Worm (Caenorhabditis elegans) whole organism, late embryonic: ENCODE results near the gene T12B5.14.
A peak's percentile ranks its signal among the peaks of the same experiment; 100 is the strongest.

ENCODE experiments used
- C08G9.2 ChIP-seq: sonication (generic microtip); optimal IDR thresholded peaks from 2 replicates; lab custom pipeline; 2016; ENCODE audit warnings: mild to moderate bottlenecking, missing genetic modification characterization, moderate library complexity, missing compliant biosample characterization
- C38D4.7 ChIP-seq: fragments of 200-800 bp; sonication (Bioruptor generic); optimal IDR thresholded peaks from 2 replicates; lab custom pipeline; 2018; ENCODE audit warnings: mild to moderate bottlenecking, missing genetic modification characterization, moderate library complexity, missing compliant biosample characterization
- K02D7.2 ChIP-seq: sonication (generic microtip); optimal IDR thresholded peaks from 2 replicates; lab custom pipeline; 2017; ENCODE audit warnings: mild to moderate bottlenecking, missing genetic modification characterization, missing compliant biosample characterization
- K09A11.1 ChIP-seq: sonication (generic microtip); optimal IDR thresholded peaks from 2 replicates; lab custom pipeline; 2017; ENCODE audit warnings: antibody characterized with exemption, mild to moderate bottlenecking, missing genetic modification characterization, missing compliant biosample characterization; ENCODE audit not compliant: insufficient read depth
- ama-1 ChIP-seq: fragments of 150-350 bp; optimal IDR thresholded peaks from 2 replicates; lab custom pipeline; 2014
- ceh-19 ChIP-seq: fragments of 200-800 bp; sonication (Bioruptor generic); optimal IDR thresholded peaks from 2 replicates; lab custom pipeline; 2018; ENCODE audit warnings: mild to moderate bottlenecking, missing genetic modification characterization, missing compliant biosample characterization
- ceh-30 ChIP-seq: fragments of 150-350 bp; optimal IDR thresholded peaks from 2 replicates; lab custom pipeline; 2014; ENCODE audit warnings: missing biosample characterization, missing genetic modification characterization
- ceh-34 ChIP-seq: sonication (generic microtip); optimal IDR thresholded peaks from 2 replicates; lab custom pipeline; 2016; ENCODE audit warnings: mild to moderate bottlenecking, missing genetic modification characterization, missing compliant biosample characterization
- ceh-45 ChIP-seq: fragments of 200-800 bp; sonication (Bioruptor generic); IDR thresholded peaks from 2 replicates; pipeline ENCODE4 v1.3.6; 2022; ENCODE audit warnings: missing genetic modification reagents, missing genetic modification characterization, missing compliant biosample characterization
- ceh-48 ChIP-seq: sonication (generic microtip); optimal IDR thresholded peaks from 2 replicates; lab custom pipeline; 2016; ENCODE audit warnings: missing genetic modification characterization, inconsistent platforms, missing compliant biosample characterization
- che-1 ChIP-seq: sonication (generic microtip); optimal IDR thresholded peaks from 2 replicates; lab custom pipeline; 2016; ENCODE audit warnings: mild to moderate bottlenecking, missing genetic modification characterization, missing compliant biosample characterization
- ets-4 ChIP-seq: sonication (generic microtip); optimal IDR thresholded peaks from 2 replicates; lab custom pipeline; 2016; ENCODE audit warnings: missing genetic modification characterization, missing compliant biosample characterization
- fkh-6 ChIP-seq: sonication (generic microtip); optimal IDR thresholded peaks from 2 replicates; lab custom pipeline; 2016; ENCODE audit warnings: missing genetic modification characterization, missing compliant biosample characterization
- hlh-13 ChIP-seq: fragments of 200-800 bp; sonication (Bioruptor generic); optimal IDR thresholded peaks from 2 replicates; lab custom pipeline; 2018; ENCODE audit warnings: mild to moderate bottlenecking, missing genetic modification characterization, missing compliant biosample characterization
- hlh-15 ChIP-seq: sonication (generic microtip); optimal IDR thresholded peaks from 2 replicates; lab custom pipeline; 2016; ENCODE audit warnings: missing genetic modification characterization, missing compliant biosample characterization
- hlh-30 ChIP-seq: sonication (generic microtip); optimal IDR thresholded peaks from 2 replicates; lab custom pipeline; 2017; ENCODE audit warnings: antibody characterized with exemption, missing genetic modification characterization, missing compliant biosample characterization; ENCODE audit not compliant: insufficient read depth
- lin-11 ChIP-seq: fragments of 200-800 bp; sonication (Bioruptor generic); optimal IDR thresholded peaks from 2 replicates; lab custom pipeline; 2018; ENCODE audit warnings: mild to moderate bottlenecking, missing genetic modification characterization, missing compliant biosample characterization
- nfya-1 ChIP-seq: sonication (generic microtip); optimal IDR thresholded peaks from 2 replicates; lab custom pipeline; 2017; ENCODE audit warnings: missing genetic modification characterization, mild to moderate bottlenecking, missing compliant biosample characterization, antibody characterized with exemption, moderate library complexity
- npax-4 ChIP-seq: sonication (generic microtip); optimal IDR thresholded peaks from 2 replicates; lab custom pipeline; 2016; ENCODE audit warnings: missing genetic modification characterization, missing compliant biosample characterization
- odd-2 ChIP-seq: sonication (generic microtip); optimal IDR thresholded peaks from 2 replicates; lab custom pipeline; 2017; ENCODE audit warnings: antibody characterized with exemption, mild to moderate bottlenecking, missing genetic modification characterization, missing compliant biosample characterization
- pat-9 ChIP-seq: fragments of 200-800 bp; sonication (Bioruptor generic); optimal IDR thresholded peaks from 2 replicates; lab custom pipeline; 2018; ENCODE audit warnings: mild to moderate bottlenecking, missing genetic modification characterization, moderate library complexity, missing compliant biosample characterization
- pha-2 ChIP-seq: sonication (generic microtip); optimal IDR thresholded peaks from 2 replicates; lab custom pipeline; 2017; ENCODE audit warnings: mild to moderate bottlenecking, missing genetic modification characterization, missing compliant biosample characterization
- pha-4 ChIP-seq: fragments of 150-350 bp; optimal IDR thresholded peaks from 2 replicates; lab custom pipeline; 2018; ENCODE audit warnings: missing biosample characterization, missing genetic modification reagents, missing genetic modification characterization
- pqm-1 ChIP-seq: sonication (generic microtip); optimal IDR thresholded peaks from 2 replicates; lab custom pipeline; 2016; ENCODE audit warnings: missing genetic modification characterization, missing compliant biosample characterization
- pros-1 ChIP-seq: fragments of 150-350 bp; optimal IDR thresholded peaks from 2 replicates; lab custom pipeline; 2014; ENCODE audit warnings: missing biosample characterization, missing genetic modification reagents, missing genetic modification characterization
- ref-2 ChIP-seq: sonication (generic microtip); optimal IDR thresholded peaks from 2 replicates; lab custom pipeline; 2016; ENCODE audit warnings: missing genetic modification characterization, missing compliant biosample characterization
- sox-2 ChIP-seq: fragments of 200-800 bp; sonication (Bioruptor generic); IDR thresholded peaks from 2 replicates; pipeline ENCODE4 v1.3.6; 2022; ENCODE audit warnings: missing genetic modification reagents, missing genetic modification characterization, missing compliant biosample characterization
- syd-9 ChIP-seq: sonication (generic microtip); optimal IDR thresholded peaks from 2 replicates; lab custom pipeline; 2016; ENCODE audit warnings: mild to moderate bottlenecking, missing genetic modification characterization, moderate library complexity, missing compliant biosample characterization
- tbx-2 ChIP-seq: sonication (generic microtip); optimal IDR thresholded peaks from 2 replicates; lab custom pipeline; 2016; ENCODE audit warnings: missing genetic modification characterization, missing compliant biosample characterization
- ttx-3 ChIP-seq: sonication (generic microtip); optimal IDR thresholded peaks from 2 replicates; lab custom pipeline; 2016; ENCODE audit warnings: missing genetic modification reagents, missing genetic modification characterization, missing compliant biosample characterization
- unc-3 ChIP-seq, 2 experiments: fragments of 200-800 bp in 1 of 2; sonication (Bioruptor generic) in 1 of 2; sonication (generic microtip) in 1 of 2; conservative IDR thresholded peaks in 1 of 2; optimal IDR thresholded peaks in 1 of 2; 2 replicates each; pipeline versions ENCODE4 v1.3.6 to Lab custom; 2016 to 2022; ENCODE audit warnings: missing compliant biosample characterization in 2 of 2, missing genetic modification characterization in 2 of 2, missing genetic modification reagents in 1 of 2
- unc-42 ChIP-seq: sonication (generic microtip); optimal IDR thresholded peaks from 2 replicates; lab custom pipeline; 2016; ENCODE audit warnings: missing genotype, missing genetic modification characterization, missing compliant biosample characterization
- unc-86 ChIP-seq: sonication (generic microtip); optimal IDR thresholded peaks from 2 replicates; lab custom pipeline; 2016; ENCODE audit warnings: missing genetic modification characterization, missing compliant biosample characterization
- zip-5 ChIP-seq: sonication (generic microtip); optimal IDR thresholded peaks from 2 replicates; lab custom pipeline; 2016; ENCODE audit warnings: missing genetic modification characterization, missing compliant biosample characterization

Gene T12B5.14

DNA sequence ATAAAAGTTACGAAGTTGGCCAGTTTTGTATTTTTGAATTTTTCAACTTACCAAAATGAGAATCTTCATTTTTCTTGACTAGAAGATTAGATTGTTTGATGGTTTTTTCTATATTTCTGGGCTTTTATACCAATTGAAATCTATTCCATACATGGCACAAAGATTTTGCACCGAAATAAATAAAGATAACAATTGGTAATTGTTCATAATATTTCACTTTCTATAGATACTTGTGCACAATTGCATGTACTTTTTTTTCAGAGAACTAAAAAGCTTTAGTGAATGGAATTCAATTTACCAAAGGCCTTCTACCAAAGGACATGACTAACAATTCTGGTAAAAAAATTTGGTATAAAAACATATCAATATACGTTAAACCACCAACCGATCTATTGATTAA is at the start of gene T12B5.14, which contains the start of gene T12B5.15:
T12B5.14 (plus strand) TSS at position 321 of the 400 bp plus-strand sequence.
T12B5.15 (minus strand) TSS at position 101 of the 400 bp plus-strand sequence.
- no peak for TF ChIP-seq lin-11 (tag; lab: Kevin White, UChicago)
- no peak for TF ChIP-seq pat-9
- TF ChIP-seq K02D7.2 (tag; lab: Kevin White, UChicago) = no peak

DNA sequence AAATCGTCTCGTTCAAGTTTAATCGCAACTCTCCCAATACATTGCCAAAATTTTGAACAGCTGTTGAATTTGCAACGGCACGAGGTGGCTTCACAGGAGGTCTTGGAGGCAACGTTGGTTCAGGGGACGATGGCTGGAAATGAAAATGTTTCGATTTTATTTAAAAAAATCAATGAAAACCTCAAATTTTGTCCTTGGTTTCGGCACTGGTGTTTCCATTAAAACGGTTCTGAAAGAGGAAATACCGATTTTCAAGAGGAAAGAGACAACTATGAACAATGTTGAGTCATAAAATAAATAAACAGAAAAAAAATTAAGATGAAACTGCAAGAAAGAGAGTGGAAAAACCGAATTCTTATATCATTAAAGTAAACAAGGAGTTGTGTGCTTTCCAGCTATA is 47.4 kb upstream of the T12B5.14 start, which contains the start of gene F23H11.4:
F23H11.4 (minus strand) TSS at position 229 of the 400 bp plus-strand sequence.
- no peak for TF ChIP-seq pha-4
- TF ChIP-seq C38D4.7 (GFP tag; lab: Kevin White, UChicago) = no peak
- TF ChIP-seq pqm-1 (tag; lab: Kevin White, UChicago) = no peak
- TF ChIP-seq ref-2 (tag; lab: Kevin White, UChicago) = no peak
- no peak for TF ChIP-seq syd-9 (tag; lab: Kevin White, UChicago)
- no peak for TF ChIP-seq ceh-48 (tag; lab: Kevin White, UChicago)
- no peak for TF ChIP-seq che-1 (tag; lab: Kevin White, UChicago)
- no peak for TF ChIP-seq fkh-6 (tag; lab: Kevin White, UChicago)
- no peak for TF ChIP-seq hlh-15 (tag; lab: Kevin White, UChicago)
- TF ChIP-seq ceh-45 (GFP tag; lab: Robert Waterston, UW) = no peak
- TF ChIP-seq pha-2 (tag; lab: Kevin White, UChicago) = no peak
- no peak for TF ChIP-seq ttx-3 (tag; lab: Kevin White, UChicago)
- no peak for TF ChIP-seq unc-3 (GFP tag; conservative IDR thresholded peaks at IDR 0.05; lab: Robert Waterston, UW)
- no peak for TF ChIP-seq unc-3 (tag; optimal IDR thresholded peaks at IDR 0.05; lab: Kevin White, UChicago)
- TF ChIP-seq pat-9 = no peak
- TF ChIP-seq C08G9.2 (tag; lab: Kevin White, UChicago) = no peak
- TF ChIP-seq unc-86 = no peak
- no peak for TF ChIP-seq sox-2 (GFP tag; lab: Robert Waterston, UW)
- TF ChIP-seq ceh-34 (tag; lab: Kevin White, UChicago) = no peak
- TF ChIP-seq hlh-30 (tag; lab: Kevin White, UChicago) = no peak

DNA sequence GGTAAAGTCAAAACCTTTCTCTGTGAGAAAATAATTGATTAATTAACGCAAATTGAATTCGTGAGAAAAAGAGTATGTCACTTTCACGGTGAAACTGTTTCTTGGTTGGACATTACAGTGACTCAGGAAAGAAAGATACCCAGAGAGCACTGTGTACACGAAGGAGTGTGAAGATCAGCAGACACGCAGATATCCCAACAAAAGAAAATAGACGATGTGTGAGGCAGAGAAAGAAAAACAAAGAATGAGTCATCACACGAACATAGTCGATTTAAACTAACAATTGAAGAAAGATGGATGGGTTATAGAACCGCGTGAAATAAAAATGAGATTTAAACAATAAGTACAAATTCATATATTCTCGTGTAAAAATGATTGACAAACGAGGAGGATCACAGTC is 46.7 kb upstream of the T12B5.14 start:
- TF ChIP-seq ceh-19 = no peak
- TF ChIP-seq nfya-1 = peak; percentile 30
- TF ChIP-seq, all 69 proteins: peak for 1

DNA sequence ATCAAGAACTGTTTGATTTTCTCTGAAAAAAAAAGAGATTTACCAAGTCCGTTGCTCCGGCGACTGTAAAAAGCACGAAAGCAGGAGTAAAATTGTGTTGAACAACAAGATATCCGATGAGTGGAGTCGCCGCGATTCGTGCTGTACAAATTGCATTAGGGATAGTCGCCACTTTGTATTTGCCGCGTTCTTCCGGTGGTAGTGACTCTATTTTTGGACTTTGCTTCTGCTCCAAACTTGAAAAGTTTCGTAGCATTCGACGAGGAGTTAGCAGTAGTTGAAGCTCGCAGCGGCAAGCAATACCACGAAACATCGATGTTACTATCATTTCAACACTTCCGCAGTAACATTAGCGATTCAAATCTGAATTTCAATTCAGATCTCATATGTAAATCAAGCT is 45.1 kb upstream of the T12B5.14 start, which contains the start of gene crls-1:
crls-1 (minus strand) TSS at position 363 of the 400 bp plus-strand sequence.
- TF ChIP-seq ceh-48 (tag; lab: Kevin White, UChicago) (no peak), sox-2 (GFP tag; lab: Robert Waterston, UW) (no peak), pros-1 (no peak), unc-3 (GFP tag; conservative IDR thresholded peaks at IDR 0.05; lab: Robert Waterston, UW) (no peak), unc-3 (tag; optimal IDR thresholded peaks at IDR 0.05; lab: Kevin White, UChicago) (no peak), K09A11.1 (tag; lab: Kevin White, UChicago) (no peak), ceh-30 (tag; lab: Kevin White, UChicago) (no peak), ets-4 (tag; lab: Kevin White, UChicago) (no peak), zip-5 (no peak), syd-9 (tag; lab: Kevin White, UChicago) (no peak), ama-1 (no peak), K02D7.2 (tag; lab: Kevin White, UChicago) (no peak), tbx-2 (tag; lab: Kevin White, UChicago) (no peak), pha-2 (tag; lab: Kevin White, UChicago) (no peak), unc-42 (tag; lab: Kevin White, UChicago) (no peak), odd-2 (no peak), pha-4 (no peak), hlh-13 (GFP tag; lab: Kevin White, UChicago) (no peak), npax-4 (tag; lab: Kevin White, UChicago) (no peak)
- TF ChIP-seq, all 69 proteins: peak for 0
